Worm (Caenorhabditis elegans) whole organism, L4 larva: ENCODE measurements around the gene F09G2.1.

Experiments
- F10B5.3 ChIP-seq: sonication (generic microtip); optimal IDR thresholded peaks from 2 replicates; lab custom pipeline; 2016; ENCODE audit warnings: mild to moderate bottlenecking, missing genetic modification characterization, missing compliant biosample characterization
- F37D6.2 ChIP-seq: sonication (generic microtip); optimal IDR thresholded peaks from 2 replicates; lab custom pipeline; 2016; ENCODE audit warnings: mild to moderate bottlenecking, missing genetic modification characterization, missing compliant biosample characterization
- F49E8.2 ChIP-seq: sonication (generic microtip); optimal IDR thresholded peaks from 2 replicates; lab custom pipeline; 2016; ENCODE audit warnings: missing compliant biosample characterization, mild to moderate bottlenecking, missing genetic modification characterization, borderline replicate concordance
- T20F7.1 ChIP-seq: fragments of 200-800 bp; sonication (Bioruptor generic); optimal IDR thresholded peaks from 2 replicates; lab custom pipeline; 2018; ENCODE audit warnings: mild to moderate bottlenecking, missing genetic modification characterization, missing compliant biosample characterization
- Y105C5A.15 ChIP-seq: fragments of 200-800 bp; sonication (Bioruptor generic); IDR thresholded peaks from 2 replicates; pipeline ENCODE4 v1.3.6; 2022; ENCODE audit warnings: missing genetic modification characterization, missing compliant biosample characterization
- Y48G9A.11 ChIP-seq: fragments of 200-800 bp; sonication (Bioruptor generic); IDR thresholded peaks from 2 replicates; pipeline ENCODE4 v1.3.6; 2022; ENCODE audit warnings: missing genetic modification reagents, missing genetic modification characterization, missing compliant biosample characterization
- ZK546.5 ChIP-seq, 2 experiments: sonication (generic microtip); optimal IDR thresholded peaks; 2 replicates each; lab custom pipeline; 2017; ENCODE audit warnings: missing biosample characterization in 2 of 2, missing genetic modification characterization in 2 of 2
- aly-2 ChIP-seq: sonication (generic microtip); optimal IDR thresholded peaks from 2 replicates; lab custom pipeline; 2018; ENCODE audit warnings: missing biosample characterization, missing genetic modification characterization
- arid-1 ChIP-seq: fragments of 200-800 bp; sonication (Bioruptor generic); conservative IDR thresholded peaks from 2 replicates; pipeline ENCODE4 v1.3.6; 2022; ENCODE audit warnings: missing genetic modification reagents, missing genetic modification characterization, missing compliant biosample characterization
- ceh-28 ChIP-seq: fragments of 150-350 bp; optimal IDR thresholded peaks from 2 replicates; lab custom pipeline; 2014; ENCODE audit warnings: missing biosample characterization, missing genetic modification reagents, missing genetic modification characterization
- ceh-44 ChIP-seq: fragments of 200-800 bp; sonication (Bioruptor generic); IDR thresholded peaks from 2 replicates; pipeline ENCODE4 v1.3.6; 2022; ENCODE audit warnings: missing genetic modification reagents, missing genetic modification characterization, missing compliant biosample characterization
- daf-16 ChIP-seq, 3 experiments: sonication (generic microtip); optimal IDR thresholded peaks; 2 replicates each; lab custom pipeline; 2016 to 2017; ENCODE audit warnings: missing genetic modification characterization in 3 of 3, missing genetic modification reagents in 3 of 3, mild to moderate bottlenecking in 2 of 3, missing compliant biosample characterization in 2 of 3, missing biosample characterization in 1 of 3, moderate library complexity in 1 of 3
- dmd-6 ChIP-seq: fragments of 200-800 bp; sonication (Bioruptor generic); IDR thresholded peaks from 2 replicates; pipeline ENCODE4 v1.3.6; 2022; ENCODE audit warnings: missing genetic modification reagents, missing genetic modification characterization, missing compliant biosample characterization
- dmd-9 ChIP-seq: fragments of 200-800 bp; sonication (Bioruptor generic); IDR thresholded peaks from 2 replicates; pipeline ENCODE4 v1.3.6; 2022; ENCODE audit warnings: missing genetic modification reagents, missing genetic modification characterization, missing compliant biosample characterization
- duxl-1 ChIP-seq: sonication (generic microtip); optimal IDR thresholded peaks from 2 replicates; lab custom pipeline; 2016; ENCODE audit warnings: mild to moderate bottlenecking, missing genetic modification characterization, moderate library complexity, missing compliant biosample characterization; ENCODE audit not compliant: poor library complexity
- dve-1 ChIP-seq: sonication (generic microtip); optimal IDR thresholded peaks from 2 replicates; lab custom pipeline; 2017; ENCODE audit warnings: antibody characterized with exemption, mild to moderate bottlenecking, missing genetic modification characterization, missing compliant biosample characterization; ENCODE audit not compliant: insufficient read depth
- fkh-10 ChIP-seq: fragments of 150-350 bp; optimal IDR thresholded peaks from 2 replicates; lab custom pipeline; 2014; ENCODE audit warnings: missing biosample characterization, missing genetic modification reagents, missing genetic modification characterization
- gei-8 ChIP-seq: fragments of 200-800 bp; sonication (Bioruptor generic); optimal IDR thresholded peaks from 2 replicates; lab custom pipeline; 2018; ENCODE audit warnings: mild to moderate bottlenecking, missing genetic modification characterization, missing compliant biosample characterization
- hlh-11 ChIP-seq: fragments of 200-800 bp; sonication (Bioruptor generic); optimal IDR thresholded peaks from 2 replicates; lab custom pipeline; 2018; ENCODE audit warnings: mild to moderate bottlenecking, missing genetic modification characterization, missing compliant biosample characterization
- hmg-1.1 ChIP-seq: fragments of 200-800 bp; sonication (Bioruptor generic); IDR thresholded peaks from 2 replicates; pipeline ENCODE4 v1.3.6; 2022; ENCODE audit warnings: missing genetic modification reagents, missing genetic modification characterization, missing compliant biosample characterization
- lim-7 ChIP-seq: fragments of 200-800 bp; sonication (Bioruptor generic); IDR thresholded peaks from 2 replicates; pipeline ENCODE4 v1.3.6; 2022; ENCODE audit warnings: missing genetic modification characterization, missing compliant biosample characterization
- lin-1 ChIP-seq: fragments of 200-800 bp; sonication (Bioruptor generic); IDR thresholded peaks from 2 replicates; pipeline ENCODE4 v1.3.6; 2022; ENCODE audit warnings: missing genetic modification reagents, missing genetic modification characterization, missing compliant biosample characterization
- lin-38 ChIP-seq: fragments of 200-800 bp; sonication (Bioruptor generic); IDR thresholded peaks from 2 replicates; pipeline ENCODE4 v1.3.6; 2022; ENCODE audit warnings: missing genetic modification reagents, missing genetic modification characterization, missing compliant biosample characterization
- lin-39 ChIP-seq: fragments of 150-350 bp; optimal IDR thresholded peaks from 2 replicates; lab custom pipeline; 2014; ENCODE audit warnings: missing biosample characterization, missing genetic modification reagents, missing genetic modification characterization
- mep-1 ChIP-seq: fragments of 150-350 bp; sonication (generic microtip); optimal IDR thresholded peaks from 3 replicates; lab custom pipeline; 2014; ENCODE audit warnings: missing biosample characterization, missing genetic modification characterization
- nhr-11 ChIP-seq: fragments of 150-350 bp; optimal IDR thresholded peaks from 2 replicates; lab custom pipeline; 2014; ENCODE audit warnings: missing biosample characterization, missing genetic modification characterization
- nhr-237 ChIP-seq: sonication (generic microtip); optimal IDR thresholded peaks from 2 replicates; lab custom pipeline; 2017; ENCODE audit warnings: missing biosample characterization, missing genetic modification characterization
- nhr-28 ChIP-seq: fragments of 150-350 bp; optimal IDR thresholded peaks from 2 replicates; lab custom pipeline; 2014; ENCODE audit warnings: missing biosample characterization, missing genetic modification characterization
- nhr-41 ChIP-seq: fragments of 200-800 bp; sonication (Bioruptor generic); IDR thresholded peaks from 2 replicates; pipeline ENCODE4 v1.3.6; 2022; ENCODE audit warnings: missing genetic modification reagents, missing genetic modification characterization, missing compliant biosample characterization
- nhr-42 ChIP-seq: fragments of 200-800 bp; sonication (Bioruptor generic); IDR thresholded peaks from 2 replicates; pipeline ENCODE4 v1.3.6; 2022; ENCODE audit warnings: missing genetic modification characterization, missing compliant biosample characterization
- nhr-77 ChIP-seq: fragments of 150-350 bp; optimal IDR thresholded peaks from 2 replicates; lab custom pipeline; 2014; ENCODE audit warnings: missing biosample characterization, missing genetic modification characterization
- pha-4 ChIP-seq, 2 experiments: fragments of 150-350 bp in 1 of 2; fragments of 200-800 bp in 1 of 2; sonication (Bioruptor generic) in 1 of 2; IDR thresholded peaks in 1 of 2; optimal IDR thresholded peaks in 1 of 2; 2 replicates each; pipeline versions ENCODE4 v1.3.6 to Lab custom; 2014 to 2022; ENCODE audit warnings: missing genetic modification characterization in 2 of 2, missing genetic modification reagents in 2 of 2, missing biosample characterization in 1 of 2, missing compliant biosample characterization in 1 of 2
- php-3 ChIP-seq: fragments of 200-800 bp; sonication (Bioruptor generic); IDR thresholded peaks from 2 replicates; pipeline ENCODE4 v1.3.6; 2022; ENCODE audit warnings: missing genetic modification reagents, missing genetic modification characterization, missing compliant biosample characterization
- pqm-1 ChIP-seq: sonication (generic microtip); optimal IDR thresholded peaks from 2 replicates; lab custom pipeline; 2017; ENCODE audit warnings: missing biosample characterization, missing genetic modification characterization
- spr-1 ChIP-seq: sonication (generic microtip); optimal IDR thresholded peaks from 2 replicates; lab custom pipeline; 2016; ENCODE audit warnings: mild to moderate bottlenecking, missing genetic modification characterization, missing compliant biosample characterization
- tra-1 ChIP-seq: fragments of 200-800 bp; sonication (Bioruptor generic); IDR thresholded peaks from 2 replicates; pipeline ENCODE4 v1.3.6; 2022; ENCODE audit warnings: missing genetic modification reagents, missing genetic modification characterization, missing compliant biosample characterization
- unc-130 ChIP-seq: sonication (generic microtip); optimal IDR thresholded peaks from 2 replicates; lab custom pipeline; 2016; ENCODE audit warnings: missing genetic modification reagents, missing genetic modification characterization, missing compliant biosample characterization
- unc-39 ChIP-seq: sonication (generic microtip); optimal IDR thresholded peaks from 2 replicates; lab custom pipeline; 2017; ENCODE audit warnings: missing biosample characterization, missing genetic modification characterization
- unc-62 ChIP-seq, 3 experiments: fragments of 150-350 bp in 1 of 3; sonication (generic microtip); optimal IDR thresholded peaks in 2 of 3; peaks in 1 of 3; 1 replicate in 1 of 3; 2 replicates in 2 of 3; lab custom pipeline; 2014 to 2017; ENCODE audit warnings: missing biosample characterization in 3 of 3, missing genetic modification characterization in 3 of 3, missing genetic modification reagents in 3 of 3, missing genotype in 1 of 3
- zfp-3 ChIP-seq: fragments of 200-800 bp; sonication (Bioruptor generic); conservative IDR thresholded peaks from 2 replicates; pipeline ENCODE4 v1.3.6; 2022; ENCODE audit warnings: missing genetic modification reagents, missing genetic modification characterization, missing compliant biosample characterization
- zip-11 ChIP-seq: fragments of 200-800 bp; sonication (Bioruptor generic); IDR thresholded peaks from 2 replicates; pipeline ENCODE4 v1.3.6; 2022; ENCODE audit warnings: missing genetic modification characterization, missing compliant biosample characterization
- zip-2 ChIP-seq: fragments of 150-350 bp; optimal IDR thresholded peaks from 2 replicates; lab custom pipeline; 2014; ENCODE audit warnings: missing biosample characterization, missing genetic modification characterization

Gene F09G2.1

ce11 chrV:7186599-7186998 lies 13.4 kb upstream of the F09G2.1 start:
- TF ChIP-seq F10B5.3 (tag; lab: Kevin White, UChicago) = no peak
- peak; percentile 52 for TF ChIP-seq hlh-11
- peak; percentile 75; the same call in 1 of the 2 replicates for TF ChIP-seq lin-1
- TF ChIP-seq lin-39 (tag; lab: Kevin White, UChicago) = no peak
- TF ChIP-seq unc-62 (GFP tag; optimal IDR thresholded peaks at IDR 0.05 in 1 of 2; lab: Kevin White, UChicago) = no peak
- no peak for TF ChIP-seq unc-62 (tag; optimal IDR thresholded peaks at IDR 0.05; lab: Kevin White, UChicago)
- no peak for TF ChIP-seq nhr-11
- no peak for TF ChIP-seq nhr-237 (tag; lab: Kevin White, UChicago)
- no peak for TF ChIP-seq ceh-44 (GFP tag; lab: Robert Waterston, UW)
- TF ChIP-seq tra-1 (GFP tag; lab: Robert Waterston, UW) = no peak
- TF ChIP-seq fkh-10 (GFP tag; lab: Kevin White, UChicago) = no peak
- TF ChIP-seq daf-16 (GFP tag; optimal IDR thresholded peaks at IDR 0.05; lab: Kevin White, UChicago) = no peak
- peak; percentile 37 for TF ChIP-seq daf-16 (tag; optimal IDR thresholded peaks at IDR 0.05; lab: Kevin White, UChicago)
- peak; percentile 69 for TF ChIP-seq dmd-6 (GFP tag; lab: Robert Waterston, UW)
- TF ChIP-seq php-3 = no peak
- TF ChIP-seq nhr-28 (tag; lab: Kevin White, UChicago) = peak; percentile 75
- TF ChIP-seq nhr-41 = no peak
- no peak for TF ChIP-seq Y48G9A.11 (GFP tag; lab: Robert Waterston, UW)
- peak; percentile 25 for TF ChIP-seq dve-1 (tag; lab: Kevin White, UChicago)
- no peak for TF ChIP-seq Y105C5A.15
- no peak for TF ChIP-seq pha-4 (GFP tag; IDR thresholded peaks at IDR 0.05; lab: Robert Waterston, UW)
- TF ChIP-seq pha-4 (tag; optimal IDR thresholded peaks at IDR 0.05; lab: Kevin White, UChicago) = no peak
- no peak for TF ChIP-seq T20F7.1
- peak; percentile 49 for TF ChIP-seq nhr-77 (tag; lab: Kevin White, UChicago)
- no peak for TF ChIP-seq ZK546.5 (tag; optimal IDR thresholded peaks at IDR 0.05; lab: Kevin White, UChicago)
- TF ChIP-seq aly-2 (tag; lab: Kevin White, UChicago) = no peak
- no peak for TF ChIP-seq lin-38
- TF ChIP-seq pqm-1 (tag; lab: Kevin White, UChicago) = peak; percentile 69
- TF ChIP-seq F49E8.2 (tag; lab: Kevin White, UChicago) = no peak
- no peak for TF ChIP-seq unc-39 (tag; lab: Kevin White, UChicago)

ce11 chrV:7187295-7187694 lies 12.7 kb upstream of the F09G2.1 start:
- no peak for TF ChIP-seq arid-1 (GFP tag; lab: Robert Waterston, UW)
- TF ChIP-seq dmd-6 (GFP tag; lab: Robert Waterston, UW) = peak; percentile 60
- TF ChIP-seq daf-16 (GFP tag; optimal IDR thresholded peaks at IDR 0.05; lab: Kevin White, UChicago) = peak in 1 of 2 experiments; percentile 4
- TF ChIP-seq daf-16 (tag; optimal IDR thresholded peaks at IDR 0.05; lab: Kevin White, UChicago) = peak; percentile 32

ce11 chrV:7193562-7193961 lies 6.5 kb upstream of the F09G2.1 start, which contains the start of gene F09G2.8:
TSS of gene F09G2.8 (minus strand) at chrV:7193662.
- TF ChIP-seq hmg-1.1 (GFP tag; lab: Robert Waterston, UW) (no peak), unc-130 (GFP tag; lab: Kevin White, UChicago) (no peak), ceh-28 (no peak), pha-4 (GFP tag; IDR thresholded peaks at IDR 0.05; lab: Robert Waterston, UW) (no peak), pha-4 (tag; optimal IDR thresholded peaks at IDR 0.05; lab: Kevin White, UChicago) (no peak), zip-11 (GFP tag; lab: Robert Waterston, UW) (no peak), nhr-237 (tag; lab: Kevin White, UChicago) (no peak), zip-2 (tag; lab: Kevin White, UChicago) (no peak), mep-1 (tag; lab: Kevin White, UChicago) (no peak), gei-8 (GFP tag; lab: Kevin White, UChicago) (no peak), Y48G9A.11 (GFP tag; lab: Robert Waterston, UW) (no peak), ZK546.5 (tag; optimal IDR thresholded peaks at IDR 0.05; lab: Kevin White, UChicago) (no peak), zfp-3 (GFP tag; lab: Robert Waterston, UW) (no peak), F37D6.2 (tag; lab: Kevin White, UChicago) (no peak), nhr-28 (tag; lab: Kevin White, UChicago) (no peak), nhr-42 (GFP tag; lab: Robert Waterston, UW) (no peak), spr-1 (no peak), lim-7 (GFP tag; lab: Robert Waterston, UW) (no peak), dmd-9 (no peak), duxl-1 (tag; lab: Kevin White, UChicago) (no peak)
- TF ChIP-seq, all 104 proteins: peak for 0
